Worm (Caenorhabditis elegans): ENCODE measurements around the gene atgp-2.

Gene atgp-2

ce11 chrII:14604261-14604660, 39.6 kb downstream of the atgp-2 start:
- TF ChIP-seq nhr-20 (tag; optimal IDR thresholded peaks at IDR 0.05) = no peak
- no peak for TF ChIP-seq ceh-63 (GFP tag; optimal IDR thresholded peaks at IDR 0.05)
- TF ChIP-seq hlh-17 (GFP tag; optimal IDR thresholded peaks at IDR 0.05; ENCODE audit: borderline replicate concordance) = no peak
- peak; percentile 15 for TF ChIP-seq elt-2 (tag; optimal IDR thresholded peaks at IDR 0.05)
- TF ChIP-seq ztf-4 (tag; optimal IDR thresholded peaks at IDR 0.05) = peak; percentile 49

ce11 chrII:14602735-14603134, 41.1 kb downstream of the atgp-2 start:
- TF ChIP-seq efl-1 (optimal IDR thresholded peaks at IDR 0.05) (no peak), efl-1 (GFP tag; optimal IDR thresholded peaks at IDR 0.05 in 1 of 2) (peak in 1 of 2 experiments; percentile 51), snpc-4 (tag; optimal IDR thresholded peaks at IDR 0.05) (no peak)

ce11 chrII:14600852-14601313, 43.0 kb downstream of the atgp-2 start, which contains the start of gene tps-2:
Gene tps-2, plus strand, starts transcription at chrII:14600902.
- TF ChIP-seq nhr-90 (tag; optimal IDR thresholded peaks at IDR 0.05; ENCODE audit: poor library complexity) (no peak), sup-37 (GFP tag; optimal IDR thresholded peaks at IDR 0.05) (no peak), nhr-77 (tag; optimal IDR thresholded peaks at IDR 0.05) (no peak), mdl-1 (tag; optimal IDR thresholded peaks at IDR 0.05) (no peak), jun-1 (tag; optimal IDR thresholded peaks at IDR 0.05) (no peak), unc-30 (tag; optimal IDR thresholded peaks at IDR 0.05) (no peak), ama-1 (optimal IDR thresholded peaks at IDR 0.05) (peak; percentile 63)

ce11 chrII:14599933-14600630, 43.8 kb downstream of the atgp-2 start:
- peak; percentile 48 for TF ChIP-seq nhr-90 (tag; optimal IDR thresholded peaks at IDR 0.05; ENCODE audit: poor library complexity)
- no peak for TF ChIP-seq egl-27 (tag; optimal IDR thresholded peaks at IDR 0.05)
- TF ChIP-seq tlp-1 (tag; optimal IDR thresholded peaks at IDR 0.05) = no peak
- TF ChIP-seq rnt-1 (tag; optimal IDR thresholded peaks at IDR 0.05) = no peak
- TF ChIP-seq nhr-76 (tag; optimal IDR thresholded peaks at IDR 0.05) = no peak
- no peak for TF ChIP-seq aly-2 (tag; optimal IDR thresholded peaks at IDR 0.05)
- no peak for TF ChIP-seq fkh-4 (tag; optimal IDR thresholded peaks at IDR 0.05; ENCODE audit: borderline replicate concordance)
- TF ChIP-seq zip-4 (GFP tag; optimal IDR thresholded peaks at IDR 0.05) = no peak
- no peak for TF ChIP-seq lin-13 (GFP tag; optimal IDR thresholded peaks at IDR 0.05)
- no peak for TF ChIP-seq F16B12.6 (tag; optimal IDR thresholded peaks at IDR 0.05)
- TF ChIP-seq fos-1 (tag; optimal IDR thresholded peaks at IDR 0.05) = no peak
- TF ChIP-seq nhr-84 (tag; optimal IDR thresholded peaks at IDR 0.05) = no peak
- no peak for TF ChIP-seq sptf-1 (tag; optimal IDR thresholded peaks at IDR 0.05)
- TF ChIP-seq hlh-17 (GFP tag; optimal IDR thresholded peaks at IDR 0.05; ENCODE audit: borderline replicate concordance) = no peak
- no peak for TF ChIP-seq xbp-1 (tag; optimal IDR thresholded peaks at IDR 0.05)
- TF ChIP-seq mep-1 (tag; optimal IDR thresholded peaks at IDR 0.05) = peak; percentile 31
- no peak for TF ChIP-seq irx-1 (tag; optimal IDR thresholded peaks at IDR 0.05)
- peak; percentile 0 for TF ChIP-seq sup-37 (GFP tag; optimal IDR thresholded peaks at IDR 0.05)
- TF ChIP-seq Y116A8C.19 (tag; optimal IDR thresholded peaks at IDR 0.05; ENCODE audit: borderline replicate concordance) = no peak
- no peak for TF ChIP-seq lir-3 (tag; optimal IDR thresholded peaks at IDR 0.05; ENCODE audit: poor library complexity)
- TF ChIP-seq snpc-4 (tag; optimal IDR thresholded peaks at IDR 0.05) = no peak
- TF ChIP-seq ceh-90 (tag; optimal IDR thresholded peaks at IDR 0.05) = no peak
- no peak for TF ChIP-seq nhr-47 (tag; optimal IDR thresholded peaks at IDR 0.05)
- no peak for TF ChIP-seq fkh-10 (GFP tag; optimal IDR thresholded peaks at IDR 0.05)
- no peak for TF ChIP-seq ces-1 (GFP tag; optimal IDR thresholded peaks at IDR 0.05)
- TF ChIP-seq swsn-7 (tag; optimal IDR thresholded peaks at IDR 0.05) = no peak
- TF ChIP-seq skn-1 (tag; optimal IDR thresholded peaks at IDR 0.05) = no peak
- TF ChIP-seq mef-2 (tag; optimal IDR thresholded peaks at IDR 0.05) = no peak
- TF ChIP-seq C16A3.4 (tag; optimal IDR thresholded peaks at IDR 0.05) = peak; percentile 18
- peak; percentile 46 for TF ChIP-seq blmp-1 (tag; optimal IDR thresholded peaks at IDR 0.05)
- no peak for TF ChIP-seq ztf-11 (tag; optimal IDR thresholded peaks at IDR 0.05)
- no peak for TF ChIP-seq zag-1 (tag; optimal IDR thresholded peaks at IDR 0.05)
- peak in 1 of 2 experiments; percentile 10 for TF ChIP-seq lsy-2 (tag; optimal IDR thresholded peaks at IDR 0.05)
- no peak for TF ChIP-seq aha-1 (tag; optimal IDR thresholded peaks at IDR 0.05)
- TF ChIP-seq dpl-1 (GFP tag; optimal IDR thresholded peaks at IDR 0.05) = no peak
- no peak for TF ChIP-seq C34B4.2 (tag; optimal IDR thresholded peaks at IDR 0.05)
